Worm (Caenorhabditis elegans) whole organism, mixed stage, embryonic: ENCODE data around the gene sro-1.

ENCODE experiments used
- lin-13 ChIP-seq: fragments of 150-350 bp; optimal IDR thresholded peaks from 2 replicates; lab custom pipeline; 2014; ENCODE audit warnings: missing biosample characterization, missing genetic modification characterization
- nhr-76 ChIP-seq: sonication (generic microtip); optimal IDR thresholded peaks from 2 replicates; lab custom pipeline; 2017; ENCODE audit warnings: missing biosample characterization, missing genetic modification characterization
- snpc-4 ChIP-seq: fragments of 150-350 bp; optimal IDR thresholded peaks from 2 replicates; lab custom pipeline; 2014; ENCODE audit warnings: missing biosample characterization, missing genetic modification characterization

ce11 chrII:7413275-7413674 is 52.1 kb downstream of the sro-1 start:
- no peak for TF ChIP-seq snpc-4
- TF ChIP-seq lin-13 (tag; lab: Kevin White, UChicago): no peak
- TF ChIP-seq nhr-76 (tag; lab: Kevin White, UChicago): no peak
